Worm (Caenorhabditis elegans) whole organism, L1 larva: ENCODE results near the gene tph-1.

Experiments used
- C16A3.4 ChIP-seq: fragments of 150-350 bp; optimal IDR thresholded peaks from 2 replicates; lab custom pipeline; 2014; ENCODE audit warnings: missing biosample characterization, missing genetic modification characterization
- C34B4.2 ChIP-seq: sonication (generic microtip); optimal IDR thresholded peaks from 2 replicates; lab custom pipeline; 2017; ENCODE audit warnings: mild to moderate bottlenecking, missing genetic modification characterization, missing compliant biosample characterization
- Y116A8C.19 ChIP-seq: sonication (generic microtip); optimal IDR thresholded peaks from 2 replicates; lab custom pipeline; 2016; ENCODE audit warnings: missing compliant biosample characterization, missing genetic modification characterization, borderline replicate concordance
- alr-1 ChIP-seq: fragments of 200-800 bp; sonication (Bioruptor generic); optimal IDR thresholded peaks from 2 replicates; lab custom pipeline; 2018; ENCODE audit warnings: borderline replicate concordance, mild to moderate bottlenecking, missing genetic modification characterization, missing compliant biosample characterization
- ama-1 ChIP-seq: fragments of 150-350 bp; optimal IDR thresholded peaks from 2 replicates; lab custom pipeline; 2014
- blmp-1 ChIP-seq: fragments of 150-350 bp; optimal IDR thresholded peaks from 2 replicates; lab custom pipeline; 2014; ENCODE audit warnings: missing biosample characterization, missing genetic modification characterization
- ceh-88 ChIP-seq: fragments of 200-800 bp; sonication (Bioruptor generic); IDR thresholded peaks from 2 replicates; pipeline ENCODE4 v1.3.6; 2022; ENCODE audit warnings: missing genetic modification characterization, missing compliant biosample characterization
- dsc-1 ChIP-seq: sonication (generic microtip); optimal IDR thresholded peaks from 2 replicates; lab custom pipeline; 2016; ENCODE audit warnings: mild to moderate bottlenecking, missing genetic modification characterization, missing compliant biosample characterization
- efl-1 ChIP-seq, 4 experiments: fragments of 150-350 bp; optimal IDR thresholded peaks in 3 of 4; peaks in 1 of 4; 1 replicate in 1 of 4; 2 replicates in 3 of 4; lab custom pipeline; 2014; ENCODE audit warnings: missing biosample characterization in 2 of 4, missing genetic modification characterization in 2 of 4, missing genetic modification reagents in 2 of 4
- egl-27 ChIP-seq, 2 experiments: fragments of 150-350 bp in 1 of 2; sonication (generic microtip); optimal IDR thresholded peaks; 3 replicates each; lab custom pipeline; 2017 to 2018; ENCODE audit warnings: missing biosample characterization in 2 of 2, missing genetic modification characterization in 2 of 2, missing genetic modification reagents in 2 of 2
- elt-2 ChIP-seq: sonication (generic microtip); optimal IDR thresholded peaks from 2 replicates; lab custom pipeline; 2016; ENCODE audit warnings: missing genetic modification characterization, mild to moderate bottlenecking, inconsistent platforms, missing compliant biosample characterization, missing genetic modification reagents
- elt-3 ChIP-seq, 6 experiments: fragments of 150-350 bp in 1 of 6; sonication (generic microtip); optimal IDR thresholded peaks; 2 replicates each; lab custom pipeline; 2017 to 2018; ENCODE audit warnings: missing biosample characterization in 6 of 6, missing genetic modification characterization in 6 of 6, inconsistent platforms in 1 of 6
- hlh-4 ChIP-seq: sonication (generic microtip); optimal IDR thresholded peaks from 2 replicates; lab custom pipeline; 2016; ENCODE audit warnings: mild to moderate bottlenecking, missing genetic modification characterization, missing compliant biosample characterization
- hpl-2 ChIP-seq: fragments of 150-350 bp; optimal IDR thresholded peaks from 2 replicates; lab custom pipeline; 2014; ENCODE audit warnings: missing biosample characterization, missing genetic modification reagents, missing genetic modification characterization
- lin-13 ChIP-seq: fragments of 150-350 bp; optimal IDR thresholded peaks from 2 replicates; lab custom pipeline; 2014; ENCODE audit warnings: missing biosample characterization, missing genetic modification reagents, missing genetic modification characterization
- lin-14 ChIP-seq: fragments of 200-800 bp; sonication (Bioruptor generic); optimal IDR thresholded peaks from 2 replicates; lab custom pipeline; 2018; ENCODE audit warnings: mild to moderate bottlenecking, missing genetic modification characterization, moderate library complexity, missing compliant biosample characterization
- lin-39 ChIP-seq: fragments of 150-350 bp; optimal IDR thresholded peaks from 2 replicates; lab custom pipeline; 2014; ENCODE audit warnings: missing biosample characterization, missing genetic modification reagents, missing genetic modification characterization
- lir-3 ChIP-seq: sonication (generic microtip); optimal IDR thresholded peaks from 2 replicates; lab custom pipeline; 2016; ENCODE audit warnings: mild to moderate bottlenecking, missing genetic modification characterization, moderate library complexity, missing compliant biosample characterization; ENCODE audit not compliant: poor library complexity
- lsy-2 ChIP-seq, 2 experiments: fragments of 150-350 bp; optimal IDR thresholded peaks; 2 replicates each; lab custom pipeline; 2014; ENCODE audit warnings: missing biosample characterization in 2 of 2, missing genetic modification characterization in 2 of 2
- mdl-1 ChIP-seq, 2 experiments: fragments of 150-350 bp; optimal IDR thresholded peaks; 2 replicates each; lab custom pipeline; 2014 to 2017; ENCODE audit warnings: missing biosample characterization in 2 of 2, missing genetic modification characterization in 2 of 2, inconsistent platforms in 1 of 2
- mep-1 ChIP-seq: fragments of 150-350 bp; optimal IDR thresholded peaks from 2 replicates; lab custom pipeline; 2014; ENCODE audit warnings: missing biosample characterization, missing genetic modification characterization
- nhr-11 ChIP-seq: fragments of 150-350 bp; optimal IDR thresholded peaks from 2 replicates; lab custom pipeline; 2014; ENCODE audit warnings: missing biosample characterization, missing genetic modification characterization
- nhr-12 ChIP-seq: sonication (generic microtip); optimal IDR thresholded peaks from 2 replicates; lab custom pipeline; 2017; ENCODE audit warnings: missing biosample characterization, missing genetic modification characterization
- nhr-19 ChIP-seq: fragments of 200-800 bp; sonication (Bioruptor generic); conservative IDR thresholded peaks from 2 replicates; pipeline ENCODE4 v1.3.6; 2022; ENCODE audit warnings: missing genetic modification characterization, missing compliant biosample characterization
- nhr-20 ChIP-seq: sonication (generic microtip); optimal IDR thresholded peaks from 2 replicates; lab custom pipeline; 2016; ENCODE audit warnings: mild to moderate bottlenecking, missing genetic modification characterization, missing compliant biosample characterization
- nhr-237 ChIP-seq: fragments of 150-350 bp; optimal IDR thresholded peaks from 2 replicates; lab custom pipeline; 2014; ENCODE audit warnings: missing biosample characterization, missing genetic modification characterization
- nhr-28 ChIP-seq: fragments of 150-350 bp; optimal IDR thresholded peaks from 2 replicates; lab custom pipeline; 2014; ENCODE audit warnings: missing biosample characterization, missing genetic modification characterization
- nhr-47 ChIP-seq: sonication (generic microtip); optimal IDR thresholded peaks from 2 replicates; lab custom pipeline; 2016; ENCODE audit warnings: mild to moderate bottlenecking, missing genetic modification characterization, moderate library complexity, missing compliant biosample characterization
- nhr-71 ChIP-seq: sonication (generic microtip); optimal IDR thresholded peaks from 2 replicates; lab custom pipeline; 2016; ENCODE audit warnings: mild to moderate bottlenecking, missing genetic modification characterization, moderate library complexity, missing compliant biosample characterization
- nhr-76 ChIP-seq: sonication (generic microtip); optimal IDR thresholded peaks from 2 replicates; lab custom pipeline; 2017; ENCODE audit warnings: missing biosample characterization, missing genetic modification characterization
- nhr-77 ChIP-seq: fragments of 150-350 bp; optimal IDR thresholded peaks from 2 replicates; lab custom pipeline; 2014; ENCODE audit warnings: missing biosample characterization, missing genetic modification characterization
- nhr-84 ChIP-seq: sonication (generic microtip); optimal IDR thresholded peaks from 2 replicates; lab custom pipeline; 2017; ENCODE audit warnings: missing biosample characterization, missing genetic modification characterization
- nhr-90 ChIP-seq: sonication (generic microtip); optimal IDR thresholded peaks from 2 replicates; lab custom pipeline; 2016; ENCODE audit warnings: mild to moderate bottlenecking, missing genetic modification characterization, missing compliant biosample characterization; ENCODE audit not compliant: poor library complexity
- pag-3 ChIP-seq: sonication (generic microtip); optimal IDR thresholded peaks from 2 replicates; lab custom pipeline; 2017; ENCODE audit warnings: missing genetic modification characterization, mild to moderate bottlenecking, missing compliant biosample characterization, antibody characterized with exemption, borderline replicate concordance; ENCODE audit not compliant: insufficient read depth
- skn-1 ChIP-seq: fragments of 150-350 bp; optimal IDR thresholded peaks from 2 replicates; lab custom pipeline; 2014; ENCODE audit warnings: missing biosample characterization, missing genetic modification characterization
- sup-37 ChIP-seq: fragments of 200-800 bp; sonication (Bioruptor generic); optimal IDR thresholded peaks from 2 replicates; lab custom pipeline; 2018; ENCODE audit warnings: mild to moderate bottlenecking, missing genetic modification characterization, missing compliant biosample characterization
- tbx-2 ChIP-seq: sonication (generic microtip); optimal IDR thresholded peaks from 2 replicates; lab custom pipeline; 2016; ENCODE audit warnings: missing genetic modification characterization, missing compliant biosample characterization
- unc-98 ChIP-seq: fragments of 200-800 bp; sonication (Bioruptor generic); IDR thresholded peaks from 2 replicates; pipeline ENCODE4 v1.3.6; 2022; ENCODE audit warnings: missing genetic modification characterization, missing compliant biosample characterization
- xbp-1 ChIP-seq: sonication (generic microtip); optimal IDR thresholded peaks from 2 replicates; lab custom pipeline; 2016; ENCODE audit warnings: missing genetic modification characterization, missing compliant biosample characterization
- ztf-4 ChIP-seq: fragments of 150-350 bp; optimal IDR thresholded peaks from 2 replicates; lab custom pipeline; 2014; ENCODE audit warnings: missing biosample characterization, missing genetic modification characterization

tph-1 gene

DNA sequence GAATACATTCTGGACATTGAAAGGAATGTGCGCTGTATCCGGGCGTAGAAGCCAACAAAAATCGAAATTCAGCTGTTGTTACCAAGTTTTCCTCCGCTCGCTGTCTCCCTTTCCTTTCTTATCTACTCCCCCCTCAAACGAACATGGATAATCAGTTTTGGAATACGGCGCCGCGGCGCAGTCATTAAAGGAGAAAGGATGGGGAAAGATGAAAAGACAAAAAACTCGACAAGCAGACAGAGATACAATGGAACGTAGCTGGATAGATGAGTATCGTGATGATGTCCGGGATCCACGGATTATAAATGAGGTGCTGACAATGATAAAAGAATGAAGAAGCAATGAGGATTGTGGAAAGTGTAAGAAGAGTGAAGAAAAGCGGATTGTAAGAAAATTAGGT is 3.8 kb upstream of the tph-1 start:
- TF ChIP-seq blmp-1 (tag; lab: Kevin White, UChicago) = peak; percentile 97
- no peak for TF ChIP-seq skn-1 (tag; lab: Kevin White, UChicago)
- peak; percentile 85 for TF ChIP-seq ama-1 (lab: Kevin White, UChicago)
- TF ChIP-seq ztf-4 (tag; lab: Kevin White, UChicago) = peak; percentile 17
- TF ChIP-seq nhr-11 (tag; lab: Kevin White, UChicago) = no peak
- no peak for TF ChIP-seq hlh-4
- no peak for TF ChIP-seq nhr-12 (tag; lab: Kevin White, UChicago)
- no peak for TF ChIP-seq tbx-2 (tag; lab: Kevin White, UChicago)

- TF ChIP-seq mep-1 (tag; lab: Kevin White, UChicago) (no peak), Y116A8C.19 (tag; lab: Kevin White, UChicago) (no peak), ceh-88 (GFP tag; lab: Robert Waterston, UW) (no peak), nhr-77 (tag; lab: Kevin White, UChicago) (no peak), egl-27 (tag; optimal IDR thresholded peaks at IDR 0.05; lab: Kevin White, UChicago) (no peak), skn-1 (tag; lab: Kevin White, UChicago) (no peak)
- TF ChIP-seq, all 84 proteins: peak for 0
Measured at ce11 chrII:7547269-7547668, 1.9 kb upstream of the tph-1 start.

DNA sequence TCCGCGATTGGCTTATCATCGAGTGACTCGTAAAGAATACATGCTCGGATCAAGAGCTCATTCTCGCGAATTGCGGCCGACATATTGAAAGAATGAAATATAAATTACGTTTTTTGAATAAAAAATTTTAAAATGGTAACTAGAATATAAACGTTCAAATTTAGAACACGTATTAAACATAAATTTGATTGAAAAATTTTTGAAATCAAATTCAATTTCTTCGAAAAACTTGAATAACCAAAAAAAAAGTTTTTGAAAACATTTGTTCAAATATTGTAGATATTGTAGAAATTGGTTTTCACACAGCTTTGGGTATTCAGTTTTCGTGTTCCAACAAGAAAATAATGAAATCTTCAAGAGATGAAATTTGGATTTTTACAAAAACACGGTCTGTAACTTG is 1.1 kb upstream of the tph-1 start, which contains the start of gene fbxa-224:
TSS of gene fbxa-224 (minus strand) at position 101 of the 400 bp plus-strand sequence.
- TF ChIP-seq ceh-88 (GFP tag; lab: Robert Waterston, UW) (no peak), nhr-90 (no peak), xbp-1 (tag; lab: Kevin White, UChicago) (no peak), lin-13 (GFP tag; lab: Kevin White, UChicago) (no peak), alr-1 (tag; lab: Kevin White, UChicago) (no peak), tbx-2 (tag; lab: Kevin White, UChicago) (no peak), nhr-84 (tag; lab: Kevin White, UChicago) (no peak), efl-1 (optimal IDR thresholded peaks at IDR 0.05; lab: Kevin White, UChicago) (no peak), efl-1 (GFP tag; optimal IDR thresholded peaks at IDR 0.05 in 1 of 2; lab: Kevin White, UChicago) (no peak), elt-2 (tag; lab: Kevin White, UChicago) (no peak), nhr-28 (tag; lab: Kevin White, UChicago) (no peak), unc-98 (GFP tag; lab: Robert Waterston, UW) (no peak), sup-37 (GFP tag; lab: Kevin White, UChicago) (no peak), nhr-20 (tag; lab: Kevin White, UChicago) (no peak)

ce11 chrII:7553806-7554205 is 4.7 kb downstream of the tph-1 start, which contains the start of gene ZK1290.10:
ZK1290.10 (minus strand) TSS chrII:7553906.
- no peak for TF ChIP-seq unc-98 (GFP tag; lab: Robert Waterston, UW)
- no peak for TF ChIP-seq ama-1 (lab: Kevin White, UChicago)
- TF ChIP-seq tbx-2 (tag; lab: Kevin White, UChicago) = no peak

ce11 chrII:7554716-7555247 is 5.6 kb downstream of the tph-1 start:
- TF ChIP-seq nhr-76 (tag; lab: Kevin White, UChicago) = no peak
- no peak for TF ChIP-seq lin-39
- TF ChIP-seq mep-1 (tag; lab: Kevin White, UChicago) = peak; percentile 0
- no peak for TF ChIP-seq dsc-1 (tag; lab: Kevin White, UChicago)
- TF ChIP-seq lin-14 (GFP tag; lab: Kevin White, UChicago) = peak; percentile 70
- no peak for TF ChIP-seq nhr-28 (tag; lab: Kevin White, UChicago)
- TF ChIP-seq blmp-1 (tag; lab: Kevin White, UChicago) = peak; percentile 36
- no peak for TF ChIP-seq nhr-47 (tag; lab: Kevin White, UChicago)
- TF ChIP-seq nhr-19 (GFP tag; lab: Robert Waterston, UW) = peak; percentile 27; the same call in 1 of the 2 replicates
- TF ChIP-seq mdl-1 (tag; optimal IDR thresholded peaks at IDR 0.05; lab: Kevin White, UChicago) = peak in 1 of 2 experiments; percentile 39
- no peak for TF ChIP-seq Y116A8C.19 (tag; lab: Kevin White, UChicago)
- peak; percentile 94 for TF ChIP-seq elt-2 (tag; lab: Kevin White, UChicago)
- no peak for TF ChIP-seq pag-3
- TF ChIP-seq hlh-4 = no peak
- peak; percentile 58 for TF ChIP-seq nhr-20 (tag; lab: Kevin White, UChicago)
- TF ChIP-seq nhr-71 = peak; percentile 45
- no peak for TF ChIP-seq lir-3 (tag; lab: Kevin White, UChicago)
- TF ChIP-seq C16A3.4 (tag; lab: Kevin White, UChicago) = no peak
- TF ChIP-seq nhr-90 = peak; percentile 37
- no peak for TF ChIP-seq alr-1 (tag; lab: Kevin White, UChicago)
- no peak for TF ChIP-seq C34B4.2
- TF ChIP-seq nhr-237 (tag; lab: Kevin White, UChicago) = no peak
- peak in 1 of 6 experiments; percentile 32 for TF ChIP-seq elt-3 (tag; optimal IDR thresholded peaks at IDR 0.05; lab: Kevin White, UChicago)
- TF ChIP-seq lsy-2 (tag; optimal IDR thresholded peaks at IDR 0.05; lab: Kevin White, UChicago) = no peak
- no peak for TF ChIP-seq ztf-4 (tag; lab: Kevin White, UChicago)
- TF ChIP-seq hpl-2 (GFP tag; lab: Kevin White, UChicago) = no peak
